Fruit fly (Drosophila melanogaster): ENCODE results near the gene CG12375.
A peak's percentile ranks its signal among the peaks of the same experiment; 100 is the strongest.

The CG12375 gene

DNA sequence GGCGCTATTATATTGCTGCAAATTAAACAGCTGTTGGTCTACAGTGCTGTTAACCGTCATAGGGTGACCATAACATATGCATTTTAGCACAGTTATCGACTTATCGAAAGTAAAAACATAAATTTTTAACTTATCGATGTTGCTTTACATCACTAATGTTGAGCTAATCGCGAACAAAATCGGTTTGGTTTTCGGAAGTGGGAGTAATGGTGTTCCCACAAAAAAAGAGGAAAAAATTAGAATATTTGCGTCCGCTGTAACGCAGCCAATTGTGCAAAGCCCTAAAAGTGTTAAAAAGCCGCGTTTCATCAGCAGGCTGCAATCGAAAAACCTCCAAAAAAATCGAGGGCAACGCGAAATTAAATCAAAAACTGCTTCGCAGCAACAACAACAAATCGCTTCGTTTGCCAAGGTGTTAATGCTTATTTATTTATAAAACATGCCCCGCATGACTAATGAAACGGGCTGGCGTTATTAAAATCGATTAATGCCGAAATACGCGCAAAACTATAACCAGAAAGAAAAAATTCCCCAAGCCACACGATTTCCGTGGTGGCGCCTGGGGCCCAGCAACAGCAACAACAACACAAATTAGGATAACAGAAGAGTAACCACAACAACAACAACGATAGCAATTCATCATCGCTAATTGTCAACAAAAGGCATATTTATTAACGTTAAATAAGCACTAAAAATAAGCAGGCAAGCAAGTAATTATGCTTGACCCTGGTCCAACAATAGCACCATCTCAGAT, at the start of gene CG12375, which contains the start of gene CG8668:
Gene CG12375 (minus strand): TSS at position 42 of the 754 bp plus-strand sequence.
Gene CG8668 (plus strand): TSS at position 153 of the 754 bp plus-strand sequence.
- no peak for TF ChIP-seq Sox15 (GFP tag; optimal IDR thresholded peaks at IDR 0.05)
- TF ChIP-seq CG8319 (GFP tag; optimal IDR thresholded peaks at IDR 0.05): no peak
- TF ChIP-seq CG9139 (GFP tag; optimal IDR thresholded peaks at IDR 0.05): no peak
- TF ChIP-seq salr (GFP tag; optimal IDR thresholded peaks at IDR 0.05): no peak
- TF ChIP-seq OdsH (GFP tag; optimal IDR thresholded peaks at IDR 0.05): no peak
- TF ChIP-seq spab (GFP tag; optimal IDR thresholded peaks at IDR 0.05): no peak
- TF ChIP-seq Ets96B (tag; optimal IDR thresholded peaks at IDR 0.05): no peak
- TF ChIP-seq CG31627 (GFP tag; optimal IDR thresholded peaks at IDR 0.05): no peak
- TF ChIP-seq svp (GFP tag): no peak
- no peak for TF ChIP-seq CG34406 (GFP tag; optimal IDR thresholded peaks at IDR 0.05)
- TF ChIP-seq CG4318 (GFP tag; optimal IDR thresholded peaks at IDR 0.05): no peak
- TF ChIP-seq CG6792 (GFP tag; optimal IDR thresholded peaks at IDR 0.05): no peak
- TF ChIP-seq fd59A (GFP tag; optimal IDR thresholded peaks at IDR 0.05): no peak
- no peak for TF ChIP-seq CG6276 (GFP tag; optimal IDR thresholded peaks at IDR 0.05)
- TF ChIP-seq Sox102F (GFP tag; optimal IDR thresholded peaks at IDR 0.05): no peak
- TF ChIP-seq Eip93F (GFP tag; optimal IDR thresholded peaks at IDR 0.05): peak; percentile 9
- no peak for TF ChIP-seq net (GFP tag; optimal IDR thresholded peaks at IDR 0.05)
- no peak for TF ChIP-seq Smox (GFP tag; optimal IDR thresholded peaks at IDR 0.05)
- TF ChIP-seq achi (GFP tag; optimal IDR thresholded peaks at IDR 0.05): no peak
- no peak for TF ChIP-seq fkh (GFP tag; optimal IDR thresholded peaks at IDR 0.05)
- TF ChIP-seq fd85E (GFP tag; optimal IDR thresholded peaks at IDR 0.05): no peak
- TF ChIP-seq Eip78C (GFP tag): peak; percentile 59
- TF ChIP-seq CG16779 (tag; optimal IDR thresholded peaks at IDR 0.05): no peak
- TF ChIP-seq CG15336 (GFP tag; IDR thresholded peaks at IDR 0.05): no peak
- no peak for TF ChIP-seq CG10669 (GFP tag; optimal IDR thresholded peaks at IDR 0.05)
- TF ChIP-seq CG6854 (GFP tag; optimal IDR thresholded peaks at IDR 0.05): peak; percentile 11
- TF ChIP-seq CG6163 (GFP tag; IDR thresholded peaks at IDR 0.05): 0 out of 3 replicates have a peak, but pooled peaks have one; percentile 9
- no peak for TF ChIP-seq CG11762 (GFP tag; optimal IDR thresholded peaks at IDR 0.05; ENCODE audit: insufficient read depth)
- TF ChIP-seq eg (GFP tag; IDR thresholded peaks at IDR 0.05): no peak
- no peak for TF ChIP-seq CG10631 (GFP tag; optimal IDR thresholded peaks at IDR 0.05)
- no peak for TF ChIP-seq CG1621 (tag; optimal IDR thresholded peaks at IDR 0.05)
- no peak for TF ChIP-seq CG8632 (GFP tag; optimal IDR thresholded peaks at IDR 0.05)
- no peak for TF ChIP-seq Met (GFP tag; optimal IDR thresholded peaks at IDR 0.05)
- TF ChIP-seq esn (GFP tag; optimal IDR thresholded peaks at IDR 0.05): peak; percentile 29
- TF ChIP-seq CG11294 (GFP tag; IDR thresholded peaks at IDR 0.05): no peak
- no peak for TF ChIP-seq dsx (GFP tag; optimal IDR thresholded peaks at IDR 0.05; ENCODE audit: poor library complexity, severe bottlenecking)
- no peak for TF ChIP-seq cyc (GFP tag; optimal IDR thresholded peaks at IDR 0.05)
- TF ChIP-seq Hr39 (GFP tag; optimal IDR thresholded peaks at IDR 0.05): no peak
- TF ChIP-seq CG11902 (GFP tag; optimal IDR thresholded peaks at IDR 0.05): no peak
- no peak for TF ChIP-seq Blimp-1 (GFP tag; optimal IDR thresholded peaks at IDR 0.05)
- no peak for TF ChIP-seq dac (GFP tag; optimal IDR thresholded peaks at IDR 0.05)
- no peak for TF ChIP-seq Sox14 (GFP tag; optimal IDR thresholded peaks at IDR 0.05)

DNA sequence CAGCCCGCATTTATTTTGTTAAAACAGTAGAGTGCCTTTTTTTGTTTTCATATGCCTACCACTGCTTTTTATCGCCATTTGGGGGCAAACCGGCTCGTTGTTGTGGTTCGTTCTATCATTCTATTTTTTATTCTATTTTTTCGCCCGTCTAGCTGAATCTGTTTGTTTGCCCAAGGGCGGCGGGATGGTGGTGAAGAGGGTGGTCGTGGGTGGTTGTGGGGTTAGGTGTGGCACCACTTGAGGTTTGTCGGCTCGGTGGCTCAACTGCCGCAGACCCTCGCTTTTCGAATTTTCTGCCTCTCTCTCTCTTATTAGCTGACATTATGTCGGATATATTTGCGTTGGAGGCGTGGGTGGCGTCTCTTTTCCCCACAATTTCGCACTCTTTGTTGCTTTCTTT, 44.9 kb upstream of the CG12375 start:
- peak; percentile 24 for TF ChIP-seq Sox14 (GFP tag; optimal IDR thresholded peaks at IDR 0.05)
- TF ChIP-seq acj6 (GFP tag; optimal IDR thresholded peaks at IDR 0.05): no peak
- TF ChIP-seq Hr39 (GFP tag; optimal IDR thresholded peaks at IDR 0.05): no peak
- TF ChIP-seq vri (GFP tag; optimal IDR thresholded peaks at IDR 0.05): no peak
- no peak for TF ChIP-seq CG8632 (GFP tag; optimal IDR thresholded peaks at IDR 0.05)
- no peak for TF ChIP-seq pdm3 (GFP tag; optimal IDR thresholded peaks at IDR 0.05)
- no peak for TF ChIP-seq CG7368 (GFP tag; optimal IDR thresholded peaks at IDR 0.05)
- no peak for TF ChIP-seq Smox (GFP tag; optimal IDR thresholded peaks at IDR 0.05)
- no peak for TF ChIP-seq lz (GFP tag; optimal IDR thresholded peaks at IDR 0.05)
- no peak for TF ChIP-seq CG4318 (GFP tag; optimal IDR thresholded peaks at IDR 0.05)
- no peak for TF ChIP-seq svp (GFP tag)
- no peak for TF ChIP-seq Hr38 (GFP tag; optimal IDR thresholded peaks at IDR 0.05)
- no peak for TF ChIP-seq CG16779 (tag; optimal IDR thresholded peaks at IDR 0.05)
- TF ChIP-seq esn (GFP tag; optimal IDR thresholded peaks at IDR 0.05): no peak
- TF ChIP-seq CG6163 (GFP tag; IDR thresholded peaks at IDR 0.05): 0 out of 3 replicates have a peak, but pooled peaks have one; percentile 44
- no peak for TF ChIP-seq Blimp-1 (GFP tag; optimal IDR thresholded peaks at IDR 0.05)
- no peak for TF ChIP-seq CG31627 (GFP tag; optimal IDR thresholded peaks at IDR 0.05)
- no peak for TF ChIP-seq CG11762 (GFP tag; optimal IDR thresholded peaks at IDR 0.05; ENCODE audit: insufficient read depth)
- no peak for TF ChIP-seq CG6854 (GFP tag; optimal IDR thresholded peaks at IDR 0.05)
- peak; percentile 23; the same call in 1 of the 2 replicates for TF ChIP-seq CG15336 (GFP tag; IDR thresholded peaks at IDR 0.05)

All from whole organism, prepupa.